Worm (Caenorhabditis elegans) whole organism, late embryonic: ENCODE measurements around the gene iars-1.
A peak's percentile ranks its signal among the peaks of the same experiment; 100 is the strongest.

ENCODE experiments used
- C08G9.2 ChIP-seq: sonication (generic microtip); optimal IDR thresholded peaks from 2 replicates; lab custom pipeline; 2016; ENCODE audit warnings: mild to moderate bottlenecking, missing genetic modification characterization, moderate library complexity, missing compliant biosample characterization
- C38D4.7 ChIP-seq: fragments of 200-800 bp; sonication (Bioruptor generic); optimal IDR thresholded peaks from 2 replicates; lab custom pipeline; 2018; ENCODE audit warnings: mild to moderate bottlenecking, missing genetic modification characterization, moderate library complexity, missing compliant biosample characterization
- K02D7.2 ChIP-seq: sonication (generic microtip); optimal IDR thresholded peaks from 2 replicates; lab custom pipeline; 2017; ENCODE audit warnings: mild to moderate bottlenecking, missing genetic modification characterization, missing compliant biosample characterization
- K09A11.1 ChIP-seq: sonication (generic microtip); optimal IDR thresholded peaks from 2 replicates; lab custom pipeline; 2017; ENCODE audit warnings: antibody characterized with exemption, mild to moderate bottlenecking, missing genetic modification characterization, missing compliant biosample characterization; ENCODE audit not compliant: insufficient read depth
- T23F11.4 ChIP-seq: fragments of 200-800 bp; sonication (Bioruptor generic); optimal IDR thresholded peaks from 2 replicates; lab custom pipeline; 2018; ENCODE audit warnings: mild to moderate bottlenecking, missing genetic modification characterization, missing compliant biosample characterization
- ceh-14 ChIP-seq: sonication (generic microtip); optimal IDR thresholded peaks from 2 replicates; lab custom pipeline; 2016; ENCODE audit warnings: missing genotype, missing genetic modification characterization, missing compliant biosample characterization
- ceh-22 ChIP-seq: sonication (generic microtip); optimal IDR thresholded peaks from 2 replicates; lab custom pipeline; 2017; ENCODE audit warnings: missing biosample characterization, missing genetic modification characterization
- ceh-24 ChIP-seq: sonication (generic microtip); optimal IDR thresholded peaks from 2 replicates; lab custom pipeline; 2016; ENCODE audit warnings: mild to moderate bottlenecking, missing genetic modification characterization, missing compliant biosample characterization
- ceh-31 ChIP-seq: sonication (generic microtip); optimal IDR thresholded peaks from 2 replicates; lab custom pipeline; 2016; ENCODE audit warnings: missing genetic modification characterization, missing compliant biosample characterization
- ceh-34 ChIP-seq: sonication (generic microtip); optimal IDR thresholded peaks from 2 replicates; lab custom pipeline; 2016; ENCODE audit warnings: mild to moderate bottlenecking, missing genetic modification characterization, missing compliant biosample characterization
- ceh-9 ChIP-seq: sonication (generic microtip); optimal IDR thresholded peaks from 2 replicates; lab custom pipeline; 2016; ENCODE audit warnings: mild to moderate bottlenecking, missing genetic modification characterization, inconsistent platforms, missing compliant biosample characterization
- che-1 ChIP-seq: sonication (generic microtip); optimal IDR thresholded peaks from 2 replicates; lab custom pipeline; 2016; ENCODE audit warnings: mild to moderate bottlenecking, missing genetic modification characterization, missing compliant biosample characterization
- dmd-4 ChIP-seq: sonication (generic microtip); optimal IDR thresholded peaks from 2 replicates; lab custom pipeline; 2016; ENCODE audit warnings: borderline replicate concordance, missing genetic modification characterization, missing compliant biosample characterization
- dve-1 ChIP-seq: sonication (generic microtip); optimal IDR thresholded peaks from 2 replicates; lab custom pipeline; 2017; ENCODE audit warnings: antibody characterized with exemption, mild to moderate bottlenecking, missing genetic modification characterization, missing compliant biosample characterization
- elt-2 ChIP-seq: sonication (generic microtip); optimal IDR thresholded peaks from 2 replicates; lab custom pipeline; 2016; ENCODE audit warnings: missing genetic modification reagents, missing genetic modification characterization, missing compliant biosample characterization
- elt-4 ChIP-seq: sonication (generic microtip); optimal IDR thresholded peaks from 2 replicates; lab custom pipeline; 2016; ENCODE audit warnings: missing genetic modification characterization, missing compliant biosample characterization
- ets-4 ChIP-seq: sonication (generic microtip); optimal IDR thresholded peaks from 2 replicates; lab custom pipeline; 2016; ENCODE audit warnings: missing genetic modification characterization, missing compliant biosample characterization
- eyg-1 ChIP-seq: sonication (generic microtip); optimal IDR thresholded peaks from 2 replicates; lab custom pipeline; 2016; ENCODE audit warnings: missing genotype, missing genetic modification characterization, missing compliant biosample characterization
- fax-1 ChIP-seq: sonication (generic microtip); optimal IDR thresholded peaks from 2 replicates; lab custom pipeline; 2016; ENCODE audit warnings: missing genotype, missing genetic modification characterization, missing compliant biosample characterization
- fkh-6 ChIP-seq: sonication (generic microtip); optimal IDR thresholded peaks from 2 replicates; lab custom pipeline; 2016; ENCODE audit warnings: missing genetic modification characterization, missing compliant biosample characterization
- gmeb-2 ChIP-seq: sonication (generic microtip); optimal IDR thresholded peaks from 2 replicates; lab custom pipeline; 2016; ENCODE audit warnings: missing genetic modification characterization, inconsistent platforms, missing compliant biosample characterization
- hlh-30 ChIP-seq: sonication (generic microtip); optimal IDR thresholded peaks from 2 replicates; lab custom pipeline; 2017; ENCODE audit warnings: antibody characterized with exemption, missing genetic modification characterization, missing compliant biosample characterization; ENCODE audit not compliant: insufficient read depth
- hlh-8 ChIP-seq: sonication (generic microtip); optimal IDR thresholded peaks from 2 replicates; lab custom pipeline; 2016; ENCODE audit warnings: missing genotype, missing genetic modification characterization, missing compliant biosample characterization
- lim-6 ChIP-seq: sonication (generic microtip); optimal IDR thresholded peaks from 2 replicates; lab custom pipeline; 2016; ENCODE audit warnings: missing genetic modification characterization, missing compliant biosample characterization
- lin-11 ChIP-seq: fragments of 200-800 bp; sonication (Bioruptor generic); optimal IDR thresholded peaks from 2 replicates; lab custom pipeline; 2018; ENCODE audit warnings: mild to moderate bottlenecking, missing genetic modification characterization, missing compliant biosample characterization
- mec-3 ChIP-seq: sonication (generic microtip); optimal IDR thresholded peaks from 2 replicates; lab custom pipeline; 2016; ENCODE audit warnings: borderline replicate concordance, missing genetic modification characterization, missing compliant biosample characterization
- nfya-1 ChIP-seq: sonication (generic microtip); optimal IDR thresholded peaks from 2 replicates; lab custom pipeline; 2017; ENCODE audit warnings: missing genetic modification characterization, mild to moderate bottlenecking, missing compliant biosample characterization, antibody characterized with exemption, moderate library complexity
- npax-4 ChIP-seq: sonication (generic microtip); optimal IDR thresholded peaks from 2 replicates; lab custom pipeline; 2016; ENCODE audit warnings: missing genetic modification characterization, missing compliant biosample characterization
- odd-2 ChIP-seq: sonication (generic microtip); optimal IDR thresholded peaks from 2 replicates; lab custom pipeline; 2017; ENCODE audit warnings: antibody characterized with exemption, mild to moderate bottlenecking, missing genetic modification characterization, missing compliant biosample characterization
- pag-3 ChIP-seq: sonication (generic microtip); optimal IDR thresholded peaks from 2 replicates; lab custom pipeline; 2016; ENCODE audit warnings: missing compliant biosample characterization, missing genetic modification characterization, borderline replicate concordance
- pat-9 ChIP-seq: fragments of 200-800 bp; sonication (Bioruptor generic); optimal IDR thresholded peaks from 2 replicates; lab custom pipeline; 2018; ENCODE audit warnings: mild to moderate bottlenecking, missing genetic modification characterization, moderate library complexity, missing compliant biosample characterization
- pax-1 ChIP-seq: fragments of 150-350 bp; optimal IDR thresholded peaks from 2 replicates; lab custom pipeline; 2014; ENCODE audit warnings: missing biosample characterization, missing genetic modification characterization
- pqm-1 ChIP-seq: sonication (generic microtip); optimal IDR thresholded peaks from 2 replicates; lab custom pipeline; 2016; ENCODE audit warnings: missing genetic modification characterization, missing compliant biosample characterization
- pros-1 ChIP-seq: fragments of 150-350 bp; optimal IDR thresholded peaks from 2 replicates; lab custom pipeline; 2014; ENCODE audit warnings: missing biosample characterization, missing genetic modification reagents, missing genetic modification characterization
- ref-2 ChIP-seq: sonication (generic microtip); optimal IDR thresholded peaks from 2 replicates; lab custom pipeline; 2016; ENCODE audit warnings: missing genetic modification characterization, missing compliant biosample characterization
- rnt-1 ChIP-seq: sonication (generic microtip); optimal IDR thresholded peaks from 2 replicates; lab custom pipeline; 2016; ENCODE audit warnings: missing genetic modification characterization, missing compliant biosample characterization
- sox-4 ChIP-seq: sonication (generic microtip); optimal IDR thresholded peaks from 2 replicates; lab custom pipeline; 2017; ENCODE audit warnings: mild to moderate bottlenecking, missing genetic modification characterization, inconsistent platforms, missing compliant biosample characterization
- syd-9 ChIP-seq: sonication (generic microtip); optimal IDR thresholded peaks from 2 replicates; lab custom pipeline; 2016; ENCODE audit warnings: mild to moderate bottlenecking, missing genetic modification characterization, moderate library complexity, missing compliant biosample characterization
- tbx-2 ChIP-seq: sonication (generic microtip); optimal IDR thresholded peaks from 2 replicates; lab custom pipeline; 2016; ENCODE audit warnings: missing genetic modification characterization, missing compliant biosample characterization
- unc-42 ChIP-seq: sonication (generic microtip); optimal IDR thresholded peaks from 2 replicates; lab custom pipeline; 2016; ENCODE audit warnings: missing genotype, missing genetic modification characterization, missing compliant biosample characterization
- unc-86 ChIP-seq: sonication (generic microtip); optimal IDR thresholded peaks from 2 replicates; lab custom pipeline; 2016; ENCODE audit warnings: missing genetic modification characterization, missing compliant biosample characterization
- zip-5 ChIP-seq: sonication (generic microtip); optimal IDR thresholded peaks from 2 replicates; lab custom pipeline; 2016; ENCODE audit warnings: missing genetic modification characterization, missing compliant biosample characterization
- ztf-16 ChIP-seq: sonication (generic microtip); optimal IDR thresholded peaks from 2 replicates; lab custom pipeline; 2017; ENCODE audit warnings: missing genetic modification characterization, missing compliant biosample characterization

The iars-1 gene

DNA sequence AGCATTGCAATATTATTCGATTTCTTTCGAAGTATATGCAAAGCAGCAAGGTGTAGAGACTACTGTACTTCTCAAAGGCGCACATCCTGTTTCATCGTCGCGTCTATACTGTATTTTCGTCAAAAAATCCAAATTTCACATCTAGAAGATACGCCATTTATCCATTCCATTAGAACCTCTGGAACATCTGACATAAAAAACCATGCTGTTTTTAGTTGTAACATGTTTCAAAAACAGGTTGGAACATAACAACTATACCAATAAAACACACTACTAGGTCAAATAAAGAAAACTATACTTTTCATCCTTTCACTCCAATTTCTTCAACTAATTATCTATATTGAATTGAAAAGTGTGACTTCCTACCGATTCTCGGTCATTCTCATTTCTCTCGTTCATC, 8.1 kb upstream of the iars-1 start, which contains the start of gene ugt-59:
Gene ugt-59 (plus strand): TSS at position 301 of the 400 bp plus-strand sequence.
- TF ChIP-seq ets-4 (tag; lab: Kevin White, UChicago) (no peak), fkh-6 (no peak), gmeb-2 (tag; lab: Kevin White, UChicago) (no peak), ceh-24 (no peak), npax-4 (tag; lab: Kevin White, UChicago) (no peak), ceh-22 (tag; lab: Kevin White, UChicago) (no peak), pqm-1 (tag; lab: Kevin White, UChicago) (no peak), unc-86 (tag; lab: Kevin White, UChicago) (no peak), ceh-9 (no peak), odd-2 (tag; lab: Kevin White, UChicago) (no peak), dmd-4 (tag; lab: Kevin White, UChicago) (no peak), K09A11.1 (tag; lab: Kevin White, UChicago) (no peak), pax-1 (no peak), tbx-2 (no peak), rnt-1 (tag; lab: Kevin White, UChicago) (no peak), lim-6 (tag; lab: Kevin White, UChicago) (no peak), eyg-1 (tag; lab: Kevin White, UChicago) (no peak), che-1 (tag; lab: Kevin White, UChicago) (no peak), pag-3 (tag; lab: Kevin White, UChicago) (no peak), elt-2 (no peak)
- TF ChIP-seq, all 69 proteins: peak for 0

ce11 chrIV:10366018-10366417, 2.4 kb upstream of the iars-1 start, which contains the start of gene sir-2.1:
Gene sir-2.1 (minus strand): TSS chrIV:10366229.
- TF ChIP-seq hlh-30 (tag; lab: Kevin White, UChicago) (peak; percentile 38), fax-1 (no peak), unc-42 (tag; lab: Kevin White, UChicago) (peak; percentile 0), ets-4 (tag; lab: Kevin White, UChicago) (no peak)

DNA sequence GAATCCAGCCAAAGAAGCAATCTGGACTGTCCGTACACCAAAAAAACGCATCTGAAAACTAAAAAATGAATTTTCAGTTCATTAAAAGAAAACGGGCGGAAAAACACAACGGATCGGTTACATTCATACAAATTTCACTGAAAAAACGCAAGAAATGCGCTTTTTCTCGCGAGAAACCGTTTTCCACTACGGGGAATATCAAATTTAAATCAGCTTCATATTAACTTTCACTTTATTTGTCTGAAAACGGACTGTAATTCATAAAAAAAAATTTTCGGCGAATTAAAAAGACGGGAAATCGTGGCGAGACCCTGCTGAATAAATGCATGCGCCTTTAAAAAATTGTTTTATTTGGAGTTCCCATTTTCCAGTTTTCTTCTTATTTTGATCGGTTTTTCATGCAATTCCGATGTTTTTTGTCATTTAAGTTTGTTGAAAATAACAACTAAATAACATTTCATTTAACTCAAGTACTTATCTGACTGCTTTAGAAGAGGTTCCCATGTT, 608 bp upstream of the iars-1 start, which contains the start of gene pges-2:
Gene pges-2 (minus strand): TSS at position 51 of the 507 bp plus-strand sequence.
- TF ChIP-seq zip-5 (tag; lab: Kevin White, UChicago) (no peak), ztf-16 (tag; lab: Kevin White, UChicago) (no peak), unc-42 (tag; lab: Kevin White, UChicago) (no peak), K09A11.1 (tag; lab: Kevin White, UChicago) (no peak), elt-2 (no peak), ceh-22 (tag; lab: Kevin White, UChicago) (no peak), mec-3 (no peak), ceh-34 (tag; lab: Kevin White, UChicago) (no peak), lim-6 (tag; lab: Kevin White, UChicago) (no peak)
- TF ChIP-seq, all 69 proteins: peak for 0

ce11 chrIV:10373772-10374288, 5.4 kb downstream of the iars-1 start, which contains the start of gene mpz-5:
Gene mpz-5 (minus strand): TSS chrIV:10373822.
- no peak for TF ChIP-seq pax-1
- TF ChIP-seq fax-1: peak; percentile 38
- TF ChIP-seq ztf-16 (tag; lab: Kevin White, UChicago): peak; percentile 7
- no peak for TF ChIP-seq C08G9.2
- TF ChIP-seq unc-86 (tag; lab: Kevin White, UChicago): peak; percentile 19
- peak; percentile 20 for TF ChIP-seq dve-1
- TF ChIP-seq ref-2 (tag; lab: Kevin White, UChicago): no peak
- TF ChIP-seq pros-1 (tag; lab: Kevin White, UChicago): no peak
- no peak for TF ChIP-seq pat-9
- peak; percentile 9 for TF ChIP-seq lin-11 (tag; lab: Kevin White, UChicago)
- no peak for TF ChIP-seq T23F11.4 (GFP tag; lab: Kevin White, UChicago)
- peak; percentile 6 for TF ChIP-seq tbx-2
- no peak for TF ChIP-seq K09A11.1 (tag; lab: Kevin White, UChicago)
- no peak for TF ChIP-seq syd-9 (tag; lab: Kevin White, UChicago)
- TF ChIP-seq ceh-14 (tag; lab: Kevin White, UChicago): no peak
- peak; percentile 30 for TF ChIP-seq ceh-31 (tag; lab: Kevin White, UChicago)
- no peak for TF ChIP-seq elt-4 (tag; lab: Kevin White, UChicago)
- TF ChIP-seq hlh-8 (tag; lab: Kevin White, UChicago): no peak
- TF ChIP-seq C38D4.7 (GFP tag; lab: Kevin White, UChicago): no peak
- peak; percentile 40 for TF ChIP-seq nfya-1 (tag; lab: Kevin White, UChicago)
- TF ChIP-seq K02D7.2 (tag; lab: Kevin White, UChicago): no peak
- peak; percentile 10 for TF ChIP-seq ceh-34 (tag; lab: Kevin White, UChicago)
- peak; percentile 6 for TF ChIP-seq sox-4 (tag; lab: Kevin White, UChicago)
- peak; percentile 34 for TF ChIP-seq elt-2
- TF ChIP-seq, all 69 proteins: peak for 11
